Fruit fly (Drosophila melanogaster) whole organism, wandering third instar larva: ENCODE results near the gene mtd.

Experiments
- Abd-B ChIP-seq: fragments of >200 bp; optimal IDR thresholded peaks from 2 replicates; lab custom pipeline; 2017; ENCODE audit warnings: missing biosample characterization, missing genetic modification characterization
- CG32264 ChIP-seq: fragments of 200-800 bp; sonication (Bioruptor generic); optimal IDR thresholded peaks from 2 replicates; lab custom pipeline; 2016; ENCODE audit warnings: missing biosample characterization, missing genetic modification characterization
- CG9705 ChIP-seq: fragments of 200-800 bp; sonication (Bioruptor generic); optimal IDR thresholded peaks from 2 replicates; lab custom pipeline; 2018; ENCODE audit warnings: missing biosample characterization, mild to moderate bottlenecking, missing genetic modification characterization
- CrebA ChIP-seq: fragments of 200-800 bp; sonication (Bioruptor generic); optimal IDR thresholded peaks from 2 replicates; lab custom pipeline; 2016; ENCODE audit warnings: missing biosample characterization, mild to moderate bottlenecking, missing genetic modification characterization, borderline replicate concordance
- Dfd ChIP-seq: fragments of >200 bp; optimal IDR thresholded peaks from 2 replicates; lab custom pipeline; 2017; ENCODE audit warnings: missing biosample characterization, missing genetic modification characterization
- Dif ChIP-seq: fragments of 200-275, 200-300 bp; sonication (Bioruptor generic); optimal IDR thresholded peaks from 2 replicates; lab custom pipeline; 2018; ENCODE audit warnings: missing biosample characterization, missing genetic modification characterization; ENCODE audit not compliant: partially characterized antibody
- GATAd ChIP-seq: sonication (Bioruptor generic); optimal IDR thresholded peaks from 2 replicates; lab custom pipeline; 2016; ENCODE audit warnings: missing biosample characterization, missing genetic modification characterization
- HLH106 ChIP-seq: fragments of 200-800 bp; optimal IDR thresholded peaks from 3 replicates; lab custom pipeline; 2019; ENCODE audit warnings: missing biosample characterization, mild to moderate bottlenecking, missing genetic modification characterization, moderate library complexity
- Hnf4 ChIP-seq: fragments of 200-800 bp; sonication (Bioruptor generic); optimal IDR thresholded peaks from 2 replicates; lab custom pipeline; 2016; ENCODE audit warnings: missing biosample characterization, mild to moderate bottlenecking, missing genetic modification characterization
- Hr78 ChIP-seq: fragments of >200 bp; optimal IDR thresholded peaks from 2 replicates; lab custom pipeline; 2017; ENCODE audit warnings: missing biosample characterization, missing genetic modification characterization
- Hr83 ChIP-seq: fragments of 200-300 bp; sonication (Bioruptor generic); optimal IDR thresholded peaks from 2 replicates; lab custom pipeline; 2016; ENCODE audit warnings: missing biosample characterization, mild to moderate bottlenecking, missing genetic modification characterization, moderate library complexity; ENCODE audit not compliant: poor library complexity, severe bottlenecking
- Jra ChIP-seq: sonication (Bioruptor generic); optimal IDR thresholded peaks from 2 replicates; lab custom pipeline; 2016; ENCODE audit warnings: missing biosample characterization, missing genetic modification characterization
- Mio ChIP-seq: sonication (Bioruptor generic); optimal IDR thresholded peaks from 2 replicates; lab custom pipeline; 2016; ENCODE audit warnings: missing biosample characterization, missing genetic modification characterization
- Myc ChIP-seq: fragments of >200 bp; optimal IDR thresholded peaks from 2 replicates; lab custom pipeline; 2017
- N ChIP-seq: fragments of >200 bp; optimal IDR thresholded peaks from 2 replicates; lab custom pipeline; 2018; ENCODE audit warnings: missing biosample characterization, missing external identifiers, missing genetic modification characterization
- OdsH ChIP-seq: fragments of 200-800 bp; sonication (Bioruptor generic); optimal IDR thresholded peaks from 2 replicates; lab custom pipeline; 2016; ENCODE audit warnings: missing biosample characterization, mild to moderate bottlenecking, missing genetic modification characterization
- Rel ChIP-seq, 2 experiments: fragments of 200-800 bp; sonication (Bioruptor generic) in 1 of 2; optimal IDR thresholded peaks; 2 replicates in 1 of 2; 3 replicates in 1 of 2; lab custom pipeline; 2016 to 2019; ENCODE audit warnings: mild to moderate bottlenecking in 2 of 2, missing biosample characterization in 2 of 2, missing genetic modification characterization in 2 of 2, moderate library complexity in 1 of 2
- Sp1 ChIP-seq: fragments of 200-800 bp; sonication (Bioruptor generic); optimal IDR thresholded peaks from 3 replicates; lab custom pipeline; 2019; ENCODE audit warnings: missing biosample characterization, mild to moderate bottlenecking, missing genetic modification characterization, moderate library complexity
- Vsx2 ChIP-seq: fragments of 200-300, 225-300 bp; sonication (Bioruptor generic); optimal IDR thresholded peaks from 2 replicates; lab custom pipeline; 2018; ENCODE audit warnings: missing biosample characterization, missing genetic modification characterization; ENCODE audit not compliant: partially characterized antibody
- br ChIP-seq: fragments of 200-800 bp; sonication (Bioruptor generic); optimal IDR thresholded peaks from 2 replicates; lab custom pipeline; 2016; ENCODE audit warnings: missing biosample characterization, missing genetic modification characterization
- brk ChIP-seq: fragments of 200-800 bp; sonication (Bioruptor generic); optimal IDR thresholded peaks from 2 replicates; lab custom pipeline; 2016; ENCODE audit warnings: missing biosample characterization, mild to moderate bottlenecking, missing genetic modification characterization
- dl ChIP-seq, 2 experiments: fragments of 175-275, 200-275 bp in 1 of 2; fragments of 200-275 bp in 1 of 2; sonication (Bioruptor generic); optimal IDR thresholded peaks; lab custom pipeline; 2018; ENCODE audit warnings: mild to moderate bottlenecking in 2 of 2, missing biosample characterization in 2 of 2, missing genetic modification characterization in 2 of 2, moderate library complexity in 2 of 2; ENCODE audit not compliant: partially characterized antibody in 2 of 2, insufficient read depth in 1 of 2
- dmrt93B ChIP-seq: fragments of 200-800 bp; sonication (Bioruptor generic); optimal IDR thresholded peaks from 2 replicates; lab custom pipeline; 2018; ENCODE audit warnings: missing biosample characterization, mild to moderate bottlenecking, missing genetic modification characterization
- dsf ChIP-seq: sonication (Bioruptor generic); optimal IDR thresholded peaks from 2 replicates; lab custom pipeline; 2016; ENCODE audit warnings: missing biosample characterization, missing genetic modification characterization, borderline replicate concordance
- ey ChIP-seq: fragments of 200-800 bp; sonication (Bioruptor generic); optimal IDR thresholded peaks from 2 replicates; lab custom pipeline; 2016; ENCODE audit warnings: missing biosample characterization, missing genetic modification characterization
- foxo ChIP-seq, 2 experiments: fragments of 200-800 bp; sonication (Bioruptor generic); optimal IDR thresholded peaks; 2 replicates in 1 of 2; 3 replicates in 1 of 2; lab custom pipeline; 2016 to 2017; ENCODE audit warnings: missing biosample characterization in 2 of 2, missing genetic modification characterization in 2 of 2
- fru ChIP-seq: fragments of 200-800 bp; sonication (Bioruptor generic); optimal IDR thresholded peaks from 3 replicates; lab custom pipeline; 2016; ENCODE audit warnings: missing biosample characterization, mild to moderate bottlenecking, missing genetic modification characterization
- h ChIP-seq: fragments of 200-800 bp; sonication (Bioruptor generic); optimal IDR thresholded peaks from 3 replicates; lab custom pipeline; 2016; ENCODE audit warnings: missing biosample characterization, mild to moderate bottlenecking, missing genetic modification characterization
- jim ChIP-seq: fragments of 175-275, 200-325 bp; sonication (Bioruptor generic); optimal IDR thresholded peaks from 2 replicates; lab custom pipeline; 2016; ENCODE audit warnings: missing biosample characterization, mild to moderate bottlenecking, missing genetic modification characterization
- lola ChIP-seq: fragments of >200 bp; optimal IDR thresholded peaks from 2 replicates; lab custom pipeline; 2017; ENCODE audit warnings: missing biosample characterization, missing genetic modification characterization
- pan ChIP-seq: fragments of >200 bp; optimal IDR thresholded peaks from 2 replicates; lab custom pipeline; 2017
- psq ChIP-seq: fragments of 200-800 bp; sonication (Bioruptor generic); optimal IDR thresholded peaks from 3 replicates; lab custom pipeline; 2017; ENCODE audit warnings: missing biosample characterization, mild to moderate bottlenecking, missing genetic modification characterization, moderate library complexity
- rgr ChIP-seq: fragments of 200-800 bp; sonication (Bioruptor generic); optimal IDR thresholded peaks from 3 replicates; lab custom pipeline; 2016; ENCODE audit warnings: missing biosample characterization, mild to moderate bottlenecking, missing genetic modification characterization
- sage ChIP-seq: fragments of 200-800 bp; sonication (Bioruptor generic); optimal IDR thresholded peaks from 2 replicates; lab custom pipeline; 2016; ENCODE audit warnings: missing biosample characterization, mild to moderate bottlenecking, missing genetic modification characterization
- sv ChIP-seq: fragments of 200-800 bp; sonication (Bioruptor generic); optimal IDR thresholded peaks from 3 replicates; lab custom pipeline; 2016; ENCODE audit warnings: missing biosample characterization, missing genetic modification characterization
- tai ChIP-seq: sonication (Bioruptor generic); optimal IDR thresholded peaks from 2 replicates; lab custom pipeline; 2016; ENCODE audit warnings: missing biosample characterization, missing genetic modification characterization
- usp ChIP-seq: fragments of >200 bp; optimal IDR thresholded peaks from 2 replicates; lab custom pipeline; 2017; ENCODE audit warnings: missing biosample characterization, missing genetic modification characterization
- woc ChIP-seq: sonication (Bioruptor generic); optimal IDR thresholded peaks from 2 replicates; lab custom pipeline; 2016; ENCODE audit warnings: missing biosample characterization, mild to moderate bottlenecking, missing genetic modification characterization

The mtd gene

DNA sequence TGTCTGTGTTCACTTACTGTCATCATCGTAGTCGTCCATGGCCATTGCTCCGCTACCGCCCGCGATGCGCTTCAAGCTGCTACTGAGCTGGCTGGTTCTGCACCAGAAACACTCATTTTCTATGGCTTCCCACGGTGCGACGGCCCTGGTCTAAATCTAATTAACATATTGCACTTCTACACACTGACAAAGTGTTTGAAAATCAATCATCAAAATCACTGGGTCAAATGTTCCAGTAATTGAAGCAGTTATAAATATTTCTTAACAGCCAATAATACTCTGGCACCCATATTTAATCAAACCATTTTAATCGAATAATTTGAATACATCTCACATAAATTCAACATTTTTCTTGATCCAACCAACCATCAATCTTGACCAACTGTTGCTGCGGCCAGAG lies 113.0 kb downstream of the mtd start, which contains the start of gene rtp:
TSS of gene rtp (minus strand) at position 101 of the 400 bp plus-strand sequence.
- no peak for TF ChIP-seq Hr78 (GFP tag; lab: Kevin White, UChicago)
- TF ChIP-seq, all 38 proteins: peak for 0

DNA sequence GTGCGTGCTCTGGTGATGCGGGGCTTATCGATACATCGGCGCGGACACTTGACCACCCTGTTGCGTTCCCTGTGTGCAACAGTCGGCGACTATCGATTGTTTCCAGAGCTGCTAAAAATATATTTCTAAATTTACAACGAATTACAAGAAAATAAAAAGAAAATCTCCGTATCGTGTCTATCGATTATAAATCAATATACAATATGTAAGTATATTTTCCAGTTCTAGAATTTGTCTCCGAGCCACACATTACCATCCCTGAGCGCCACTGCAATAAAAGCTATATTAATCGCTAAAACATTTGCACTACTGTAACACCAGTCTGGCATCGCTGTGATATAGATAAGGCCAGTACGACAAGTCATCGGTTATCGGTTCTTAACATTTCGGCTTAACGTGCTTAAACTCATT lies 118.0 kb downstream of the mtd start, which contains the start of the genes Kat60 and Mms19:
TSS of gene Kat60 (minus strand) at position 13 of the 411 bp plus-strand sequence.
TSS of gene Mms19 (plus strand) at position 347 of the 411 bp plus-strand sequence.
- TF ChIP-seq ey (peak; percentile 70), GATAd (GFP tag; lab: Kevin White, UChicago) (peak; percentile 75), psq (peak; percentile 55), tai (GFP tag; lab: Kevin White, UChicago) (no peak), h (GFP tag; lab: Kevin White, UChicago) (peak; percentile 77), dl (GFP tag; optimal IDR thresholded peaks at IDR 0.05; lab: Kevin White, UChicago; ENCODE audit: insufficient read depth in 1 of 2, partially characterized antibody in 2 of 2) (no peak), CG32264 (GFP tag; lab: Kevin White, UChicago) (no peak), jim (GFP tag; lab: Kevin White, UChicago) (no peak), Hnf4 (GFP tag; lab: Kevin White, UChicago) (peak; percentile 85), CG9705 (GFP tag; lab: Kevin White, UChicago) (peak; percentile 40), Myc (lab: Kevin White, UChicago) (peak; percentile 95), Hr78 (GFP tag; lab: Kevin White, UChicago) (no peak), brk (no peak), br (GFP tag; lab: Kevin White, UChicago) (peak; percentile 51), Hr83 (peak; percentile 65), usp (GFP tag; lab: Kevin White, UChicago) (no peak), lola (GFP tag; lab: Kevin White, UChicago) (no peak), Rel (GFP tag; optimal IDR thresholded peaks at IDR 0.05; lab: Kevin White, UChicago) (no peak), Rel (tag; optimal IDR thresholded peaks at IDR 0.05; lab: Kevin White, UChicago) (peak; percentile 6), dmrt93B (peak; percentile 64), sage (no peak), Dfd (GFP tag; lab: Kevin White, UChicago) (no peak), dsf (peak; percentile 55), fru (GFP tag; lab: Kevin White, UChicago) (peak; percentile 71), Dif (GFP tag; lab: Kevin White, UChicago) (no peak), sv (GFP tag; lab: Kevin White, UChicago) (peak; percentile 60), HLH106 (tag; lab: Kevin White, UChicago) (peak; percentile 76), OdsH (peak; percentile 48), Sp1 (GFP tag; lab: Kevin White, UChicago) (peak; percentile 48), woc (GFP tag; lab: Kevin White, UChicago) (peak; percentile 96), CrebA (no peak), Mio (GFP tag; lab: Kevin White, UChicago) (no peak), rgr (GFP tag; lab: Kevin White, UChicago) (peak; percentile 61), Jra (GFP tag; lab: Kevin White, UChicago) (peak; percentile 89), N (GFP tag; lab: Kevin White, UChicago) (no peak), Vsx2 (GFP tag; lab: Kevin White, UChicago) (no peak), foxo (GFP tag; optimal IDR thresholded peaks at IDR 0.05; lab: Kevin White, UChicago) (peak in 1 of 2 experiments; percentile 79), Abd-B (GFP tag; lab: Kevin White, UChicago) (no peak), pan (lab: Kevin White, UChicago) (no peak)
